Fruit fly (Drosophila melanogaster): ENCODE measurements around the gene PPYR1.

- TF ChIP-seq pan (optimal IDR thresholded peaks at IDR 0.05) (no peak), usp (GFP tag; optimal IDR thresholded peaks at IDR 0.05) (no peak), CG8478 (optimal IDR thresholded peaks at IDR 0.05) (no peak)
Observed at dm6 chrX:15199845-15200432, 44.8 kb downstream of the PPYR1 start.
